Worm (Caenorhabditis elegans) whole organism, L3 larva: ENCODE data around the gene idpc-1.

Experiments used
- R02D3.7 ChIP-seq: fragments of 150-350 bp; optimal IDR thresholded peaks from 2 replicates; lab custom pipeline; 2014; ENCODE audit warnings: missing biosample characterization, missing genetic modification characterization
- ceh-16 ChIP-seq: sonication (generic microtip); optimal IDR thresholded peaks from 2 replicates; lab custom pipeline; 2017; ENCODE audit warnings: missing biosample characterization, missing genetic modification characterization
- elt-2 ChIP-seq: sonication (generic microtip); optimal IDR thresholded peaks from 2 replicates; lab custom pipeline; 2016; ENCODE audit warnings: missing genetic modification reagents, mild to moderate bottlenecking, missing genetic modification characterization, missing compliant biosample characterization
- elt-3 ChIP-seq, 3 experiments: fragments of 150-350 bp in 1 of 3; sonication (generic microtip) in 2 of 3; optimal IDR thresholded peaks; 2 replicates in 2 of 3; 4 replicates in 1 of 3; lab custom pipeline; 2014 to 2017; ENCODE audit warnings: missing biosample characterization in 3 of 3, missing genetic modification characterization in 3 of 3
- fos-1 ChIP-seq: fragments of 150-350 bp; optimal IDR thresholded peaks from 2 replicates; lab custom pipeline; 2014; ENCODE audit warnings: missing biosample characterization, missing genetic modification characterization
- nhr-237 ChIP-seq: fragments of 150-350 bp; optimal IDR thresholded peaks from 2 replicates; lab custom pipeline; 2014; ENCODE audit warnings: missing biosample characterization, missing genetic modification characterization
- nhr-76 ChIP-seq: fragments of 150-350 bp; sonication (generic microtip); optimal IDR thresholded peaks from 5 replicates; lab custom pipeline; 2014; ENCODE audit warnings: missing biosample characterization, missing genetic modification characterization
- unc-62 ChIP-seq: fragments of 150-350 bp; sonication (generic microtip); optimal IDR thresholded peaks from 4 replicates; lab custom pipeline; 2014; ENCODE audit warnings: missing biosample characterization, missing genetic modification reagents, missing genetic modification characterization

DNA sequence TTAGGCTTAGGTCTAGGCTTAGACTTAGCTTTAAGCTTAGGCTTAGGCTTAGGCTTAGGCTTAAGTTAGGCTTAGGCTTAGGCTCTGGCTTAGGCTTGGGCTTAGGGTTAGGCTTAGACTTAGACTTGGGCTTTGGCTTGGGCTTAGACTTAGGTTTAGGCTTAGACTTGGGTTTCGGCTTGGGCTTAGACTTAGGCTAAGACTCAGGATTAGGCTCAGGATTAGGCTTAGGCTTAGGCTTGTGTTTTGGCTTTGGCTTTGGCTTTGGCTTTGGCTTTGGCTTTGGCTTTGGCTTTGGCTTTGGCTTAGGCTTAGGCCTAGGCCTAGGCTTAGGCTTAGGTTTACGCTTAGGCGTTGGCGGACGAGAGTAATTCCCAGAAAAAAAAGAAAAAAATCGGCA lies 7.5 kb upstream of the idpc-1 start:
- TF ChIP-seq nhr-237 (tag; lab: Kevin White, UChicago) = no peak
- TF ChIP-seq elt-3 (tag; optimal IDR thresholded peaks at IDR 0.05; lab: Kevin White, UChicago) = no peak
- no peak for TF ChIP-seq R02D3.7 (tag; lab: Kevin White, UChicago)
- no peak for TF ChIP-seq unc-62 (GFP tag; lab: Kevin White, UChicago)
- TF ChIP-seq nhr-76 (tag; lab: Kevin White, UChicago) = no peak
- no peak for TF ChIP-seq elt-2 (tag; lab: Kevin White, UChicago)
- no peak for TF ChIP-seq ceh-16
- TF ChIP-seq fos-1 (tag; lab: Kevin White, UChicago) = no peak
